Fruit fly (Drosophila melanogaster) whole organism, embryonic: ENCODE results near the gene CG9737.

ENCODE experiments used
- Bdp1 ChIP-seq: fragments of 200-800 bp; sonication (Bioruptor generic); optimal IDR thresholded peaks from 3 replicates; lab custom pipeline; 2016; ENCODE audit warnings: missing biosample characterization, missing genetic modification characterization
- Bgb ChIP-seq: fragments of 200-800 bp; sonication (Bioruptor generic); IDR thresholded peaks from 2 replicates; pipeline ENCODE4 v1.3.6; 2022; ENCODE audit warnings: missing biosample characterization, missing genetic modification characterization; ENCODE audit not compliant: partially characterized antibody
- Bteb2 ChIP-seq: fragments of 200-800 bp; sonication (Bioruptor generic); optimal IDR thresholded peaks from 2 replicates; lab custom pipeline; 2016; ENCODE audit warnings: missing biosample characterization, missing genetic modification characterization
- CG11085 ChIP-seq: fragments of 200-800 bp; sonication (Bioruptor generic); IDR thresholded peaks from 2 replicates; pipeline ENCODE4 v1.3.6; 2022; ENCODE audit warnings: missing biosample characterization, missing genetic modification characterization
- CG12219 ChIP-seq: fragments of 200-800 bp; sonication (Bioruptor generic); optimal IDR thresholded peaks from 3 replicates; lab custom pipeline; 2018; ENCODE audit warnings: missing biosample characterization, mild to moderate bottlenecking, missing genetic modification characterization
- CG12236 ChIP-seq: fragments of 200-800 bp; sonication (Bioruptor generic); optimal IDR thresholded peaks from 2 replicates; lab custom pipeline; 2016; ENCODE audit warnings: missing biosample characterization, missing genetic modification characterization
- CG12659 ChIP-seq: fragments of 200-800 bp; sonication (Bioruptor generic); optimal IDR thresholded peaks from 3 replicates; lab custom pipeline; 2017; ENCODE audit warnings: mild to moderate bottlenecking, missing biosample characterization, missing genetic modification reagents, missing genetic modification characterization
- CG12769 ChIP-seq: fragments of 200-800 bp; sonication (Bioruptor generic); optimal IDR thresholded peaks from 2 replicates; lab custom pipeline; 2019; ENCODE audit warnings: missing biosample characterization, mild to moderate bottlenecking, missing genetic modification characterization, moderate library complexity
- CG14050 ChIP-seq: fragments of 200-800 bp; sonication (Bioruptor generic); IDR thresholded peaks from 3 replicates; pipeline ENCODE4 v1.3.6; 2022; ENCODE audit warnings: missing biosample characterization, missing genetic modification characterization
- CG15479 ChIP-seq: fragments of 200-800 bp; sonication (Bioruptor generic); optimal IDR thresholded peaks from 3 replicates; lab custom pipeline; 2019; ENCODE audit warnings: missing biosample characterization, mild to moderate bottlenecking, missing genetic modification characterization, moderate library complexity
- CG30431 ChIP-seq: fragments of 200-800 bp; sonication (Bioruptor generic); optimal IDR thresholded peaks from 2 replicates; lab custom pipeline; 2017; ENCODE audit warnings: missing biosample characterization, missing genetic modification characterization
- CG33557 ChIP-seq: fragments of 200-800 bp; sonication (Bioruptor generic); optimal IDR thresholded peaks from 2 replicates; lab custom pipeline; 2019; ENCODE audit warnings: missing biosample characterization, mild to moderate bottlenecking, missing genetic modification characterization, moderate library complexity
- CG34224 ChIP-seq: fragments of 200-800 bp; sonication (Bioruptor generic); IDR thresholded peaks from 3 replicates; pipeline ENCODE4 v1.3.6; 2022; ENCODE audit warnings: missing biosample characterization, missing genetic modification characterization; ENCODE audit not compliant: partially characterized antibody
- CG5180 ChIP-seq: fragments of 200-800 bp; sonication (Bioruptor generic); optimal IDR thresholded peaks from 3 replicates; lab custom pipeline; 2017; ENCODE audit warnings: missing biosample characterization, missing genetic modification characterization, mild to moderate bottlenecking, moderate library complexity, missing genetic modification reagents
- CG8359 ChIP-seq: fragments of 200-800 bp; sonication (Bioruptor generic); optimal IDR thresholded peaks from 2 replicates; lab custom pipeline; 2017; ENCODE audit warnings: missing biosample characterization, mild to moderate bottlenecking, missing genetic modification characterization, borderline replicate concordance
- CG8765 ChIP-seq: fragments of 200-800 bp; sonication (Bioruptor generic); IDR thresholded peaks from 2 replicates; pipeline ENCODE4 v1.3.6; 2022; ENCODE audit warnings: missing biosample characterization, missing genetic modification characterization
- CG9932 ChIP-seq: fragments of 200-800 bp; sonication (Bioruptor generic); IDR thresholded peaks from 2 replicates; pipeline ENCODE4 v1.3.6; 2022; ENCODE audit warnings: missing biosample characterization, missing genetic modification characterization
- CoRest ChIP-seq: fragments of 200-800 bp; sonication (Bioruptor generic); optimal IDR thresholded peaks from 3 replicates; lab custom pipeline; 2018; ENCODE audit warnings: missing biosample characterization, mild to moderate bottlenecking, missing genetic modification characterization, moderate library complexity
- Deaf1 ChIP-seq: fragments of 200-800 bp; optimal IDR thresholded peaks from 3 replicates; lab custom pipeline; 2019; ENCODE audit warnings: missing biosample characterization, mild to moderate bottlenecking, missing genetic modification characterization, moderate library complexity
- Dip2 ChIP-seq: fragments of 200-800 bp; sonication (Bioruptor generic); IDR thresholded peaks from 2 replicates; pipeline ENCODE4 v1.3.6; 2022; ENCODE audit warnings: missing biosample characterization, missing genetic modification characterization
- Eip74EF ChIP-seq, 2 experiments: fragments of 200-800 bp in 1 of 2; fragments of >200 bp in 1 of 2; sonication (Bioruptor generic) in 1 of 2; optimal IDR thresholded peaks; 2 replicates each; lab custom pipeline; 2017 to 2019; ENCODE audit warnings: missing biosample characterization in 2 of 2, missing genetic modification characterization in 2 of 2, mild to moderate bottlenecking in 1 of 2, moderate library complexity in 1 of 2
- Hand ChIP-seq: fragments of 200-800 bp; sonication (Bioruptor generic); optimal IDR thresholded peaks from 2 replicates; lab custom pipeline; 2017; ENCODE audit warnings: mild to moderate bottlenecking, missing biosample characterization, missing genetic modification reagents, missing genetic modification characterization
- Hr78 ChIP-seq, 2 experiments: fragments of 200-800 bp in 1 of 2; fragments of >200 bp in 1 of 2; sonication (Bioruptor generic) in 1 of 2; optimal IDR thresholded peaks; 2 replicates each; lab custom pipeline; 2017 to 2019; ENCODE audit warnings: missing biosample characterization in 2 of 2, missing genetic modification characterization in 2 of 2, mild to moderate bottlenecking in 1 of 2, moderate library complexity in 1 of 2
- Lhr ChIP-seq: fragments of 200-800 bp; sonication (Bioruptor generic); optimal IDR thresholded peaks from 3 replicates; lab custom pipeline; 2017; ENCODE audit warnings: mild to moderate bottlenecking, missing biosample characterization, missing genetic modification reagents, missing genetic modification characterization
- Nf-YB ChIP-seq: fragments of 200-800 bp; sonication (Bioruptor generic); optimal IDR thresholded peaks from 3 replicates; lab custom pipeline; 2019; ENCODE audit warnings: missing biosample characterization, mild to moderate bottlenecking, missing genetic modification characterization, moderate library complexity
- Pdp1 ChIP-seq, 2 experiments: fragments of 200-800 bp; sonication (Bioruptor generic); optimal IDR thresholded peaks; 3 replicates each; lab custom pipeline; 2016; ENCODE audit warnings: missing biosample characterization in 2 of 2, missing genetic modification characterization in 2 of 2, mild to moderate bottlenecking in 1 of 2, moderate library complexity in 1 of 2
- ac ChIP-seq: fragments of 200-800 bp; sonication (Bioruptor generic); optimal IDR thresholded peaks from 3 replicates; lab custom pipeline; 2017; ENCODE audit warnings: missing biosample characterization, mild to moderate bottlenecking, missing genetic modification characterization
- aop ChIP-seq: fragments of 200-800 bp; sonication (Bioruptor generic); IDR thresholded peaks from 2 replicates; pipeline ENCODE4 v1.3.6; 2022; ENCODE audit warnings: missing biosample characterization, missing genetic modification characterization
- az2 ChIP-seq: fragments of 200-800 bp; sonication (Bioruptor generic); optimal IDR thresholded peaks from 3 replicates; lab custom pipeline; 2016; ENCODE audit warnings: missing biosample characterization, missing genetic modification characterization
- caup ChIP-seq: fragments of 200-800 bp; sonication (Bioruptor generic); optimal IDR thresholded peaks from 3 replicates; lab custom pipeline; 2017; ENCODE audit warnings: missing biosample characterization, mild to moderate bottlenecking, missing genetic modification characterization, moderate library complexity; ENCODE audit not compliant: severe bottlenecking
- ci ChIP-seq: fragments of 200-800 bp; sonication (Bioruptor generic); IDR thresholded peaks from 3 replicates; pipeline ENCODE4 v1.3.6; 2022; ENCODE audit warnings: missing biosample characterization, missing genetic modification characterization
- disco-r ChIP-seq: fragments of 200-800 bp; sonication (Bioruptor generic); optimal IDR thresholded peaks from 2 replicates; lab custom pipeline; 2016; ENCODE audit warnings: missing biosample characterization, missing genetic modification characterization
- dmrt11E ChIP-seq: fragments of 200-800 bp; sonication (Bioruptor generic); optimal IDR thresholded peaks from 3 replicates; lab custom pipeline; 2018; ENCODE audit warnings: missing biosample characterization, mild to moderate bottlenecking, missing genetic modification characterization, moderate library complexity
- gcm ChIP-seq: fragments of 200-800 bp; sonication (Bioruptor generic); optimal IDR thresholded peaks from 2 replicates; lab custom pipeline; 2019; ENCODE audit warnings: missing biosample characterization, mild to moderate bottlenecking, missing genetic modification characterization, moderate library complexity
- grn ChIP-seq: fragments of 200-800 bp; sonication (Bioruptor generic); optimal IDR thresholded peaks from 3 replicates; lab custom pipeline; 2017; ENCODE audit warnings: missing biosample characterization, missing genetic modification characterization
- h ChIP-seq: fragments of >200 bp; optimal IDR thresholded peaks from 2 replicates; lab custom pipeline; 2017
- hb ChIP-seq: fragments of 200-800 bp; sonication (Bioruptor generic); IDR thresholded peaks from 3 replicates; pipeline ENCODE4 v1.3.6; 2022; ENCODE audit warnings: missing biosample characterization, missing genetic modification characterization; ENCODE audit not compliant: partially characterized antibody
- mam ChIP-seq: fragments of 200-800 bp; sonication (Bioruptor generic); optimal IDR thresholded peaks from 3 replicates; lab custom pipeline; 2016; ENCODE audit warnings: missing biosample characterization, missing genetic modification characterization
- pnt ChIP-seq: fragments of 200-800 bp; sonication (Bioruptor generic); optimal IDR thresholded peaks from 3 replicates; lab custom pipeline; 2016; ENCODE audit warnings: missing biosample characterization, missing genetic modification characterization
- schlank ChIP-seq: fragments of 200-800 bp; sonication (Bioruptor generic); optimal IDR thresholded peaks from 2 replicates; lab custom pipeline; 2018; ENCODE audit warnings: missing biosample characterization, mild to moderate bottlenecking, missing genetic modification characterization
- sim ChIP-seq: fragments of 200-800 bp; sonication (Bioruptor generic); IDR thresholded peaks from 2 replicates; pipeline ENCODE4 v1.3.6; 2022; ENCODE audit warnings: missing biosample characterization, missing genetic modification characterization
- sqz ChIP-seq: fragments of 200-800 bp; sonication (Bioruptor generic); optimal IDR thresholded peaks from 3 replicates; lab custom pipeline; 2018; ENCODE audit warnings: missing biosample characterization, mild to moderate bottlenecking, missing genetic modification characterization
- sug ChIP-seq: fragments of 200-800 bp; optimal IDR thresholded peaks from 2 replicates; lab custom pipeline; 2019; ENCODE audit warnings: missing biosample characterization, mild to moderate bottlenecking, missing genetic modification characterization, moderate library complexity
- tx ChIP-seq: fragments of 200-800 bp; sonication (Bioruptor generic); optimal IDR thresholded peaks from 2 replicates; lab custom pipeline; 2016; ENCODE audit warnings: missing biosample characterization, missing genetic modification characterization
- usp ChIP-seq: fragments of >200 bp; optimal IDR thresholded peaks from 2 replicates; lab custom pipeline; 2017; ENCODE audit warnings: missing biosample characterization, missing genetic modification characterization
- zen ChIP-seq: fragments of 200-800 bp; sonication (Bioruptor generic); optimal IDR thresholded peaks from 3 replicates; lab custom pipeline; 2018; ENCODE audit warnings: missing biosample characterization, mild to moderate bottlenecking, missing genetic modification characterization, moderate library complexity

Gene CG9737

DNA sequence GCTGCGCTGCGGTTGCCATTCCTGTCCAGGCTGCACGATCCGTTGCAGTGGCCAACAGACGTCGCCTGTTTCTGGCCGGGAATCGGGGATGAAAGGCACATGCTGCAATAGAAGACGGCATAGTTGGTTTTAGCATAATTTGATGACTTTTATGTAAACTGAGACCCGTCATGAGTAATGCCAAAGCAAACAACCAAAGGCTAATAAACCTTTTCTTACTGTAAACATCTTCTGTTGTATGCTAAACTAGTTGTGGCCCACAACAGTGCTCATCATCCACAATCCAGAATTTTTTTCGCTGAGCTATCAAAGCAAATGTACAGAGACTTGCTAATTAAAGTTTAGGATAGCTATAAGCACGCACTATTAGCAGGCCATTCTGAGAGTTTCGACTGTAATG is 44.3 kb downstream of the CG9737 start (continued):
- no peak for TF ChIP-seq mam (GFP tag; lab: Kevin White, UChicago)
- TF ChIP-seq, all 482 proteins: peak for 75

DNA sequence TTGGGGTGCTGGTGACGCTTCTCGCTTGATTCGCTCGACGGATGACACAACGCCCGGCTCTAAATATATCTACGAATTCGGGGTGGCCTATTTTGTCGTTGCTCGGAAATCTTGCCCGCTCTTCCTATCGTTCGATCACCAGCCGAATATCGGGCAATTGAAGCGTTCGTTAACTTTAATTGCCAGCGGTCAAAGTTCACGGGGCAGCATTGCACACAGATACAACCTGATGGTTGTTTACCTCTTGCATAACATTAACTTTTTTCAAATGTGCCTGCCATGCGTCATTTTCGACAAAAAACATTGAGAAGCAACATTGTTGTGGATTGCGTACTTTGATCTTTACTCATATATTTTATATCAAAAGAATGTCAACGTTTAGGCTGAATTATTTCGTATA is 45.3 kb downstream of the CG9737 start:
- TF ChIP-seq CG9932 (no peak), Hr78 (GFP tag; optimal IDR thresholded peaks at IDR 0.05; lab: Kevin White, UChicago) (peak in 1 of 2 experiments; percentile 97), Pdp1 (GFP tag; optimal IDR thresholded peaks at IDR 0.05; lab: Kevin White, UChicago) (peak in 1 of 2 experiments; percentile 88), CG34224 (GFP tag; lab: Robert Waterston, UW) (no peak), Deaf1 (tag; lab: Kevin White, UChicago) (peak; percentile 22), CG12769 (tag; lab: Kevin White, UChicago) (peak; percentile 68), disco-r (GFP tag; lab: Kevin White, UChicago) (no peak), CG12236 (GFP tag; lab: Kevin White, UChicago) (no peak), sug (tag; lab: Kevin White, UChicago) (peak; percentile 3)

- no peak for TF ChIP-seq ci
- no peak for TF ChIP-seq CG12659 (GFP tag; lab: Kevin White, UChicago)
- TF ChIP-seq Bteb2 (GFP tag; lab: Kevin White, UChicago), result no peak
- no peak for TF ChIP-seq CG33557
- TF ChIP-seq aop (GFP tag; lab: Robert Waterston, UW), result no peak
- TF ChIP-seq az2 (GFP tag; lab: Kevin White, UChicago), result no peak
- TF ChIP-seq CG8359 (GFP tag; lab: Kevin White, UChicago), result no peak
- TF ChIP-seq CG15479 (GFP tag; lab: Kevin White, UChicago), result no peak
- no peak for TF ChIP-seq gcm (GFP tag; lab: Kevin White, UChicago)
- no peak for TF ChIP-seq CG34224 (GFP tag; lab: Robert Waterston, UW)
- no peak for TF ChIP-seq h (lab: Kevin White, UChicago)
- no peak for TF ChIP-seq Bgb (GFP tag; lab: Robert Waterston, UW)
- TF ChIP-seq CG5180, result no peak
- no peak for TF ChIP-seq Eip74EF (GFP tag; optimal IDR thresholded peaks at IDR 0.05; lab: Kevin White, UChicago)
- no peak for TF ChIP-seq schlank
- no peak for TF ChIP-seq Nf-YB (GFP tag; lab: Kevin White, UChicago)
- no peak for TF ChIP-seq grn (GFP tag; lab: Kevin White, UChicago)
- TF ChIP-seq Bdp1 (GFP tag; lab: Kevin White, UChicago), result no peak
- no peak for TF ChIP-seq pnt (GFP tag; lab: Kevin White, UChicago)
- TF ChIP-seq sim, result no peak
These were observed 47.0 kb downstream of the CG9737 start, which contains the start of gene CG15531 for dm6 chr3R:30196128-30196527. Gene CG15531, minus strand, starts transcription at chr3R:30196228.

dm6 chr3R:30195606-30196049 is 47.5 kb downstream of the CG9737 start:
- no peak for TF ChIP-seq tx (GFP tag; lab: Kevin White, UChicago)
- 0 out of 2 replicates have a peak, but pooled peaks have one; percentile 23 for TF ChIP-seq CG11085 (GFP tag; lab: Robert Waterston, UW)
- peak; percentile 57 for TF ChIP-seq caup
- TF ChIP-seq ac (GFP tag; lab: Kevin White, UChicago), result no peak
- peak; percentile 50; the same call in 1 of the 3 replicates for TF ChIP-seq CG14050 (GFP tag; lab: Robert Waterston, UW)
- TF ChIP-seq CoRest (tag; lab: Kevin White, UChicago), result peak; percentile 32
- TF ChIP-seq Dip2 (GFP tag; lab: Robert Waterston, UW), result no peak
- TF ChIP-seq Pdp1 (GFP tag; optimal IDR thresholded peaks at IDR 0.05; lab: Kevin White, UChicago), result peak in 1 of 2 experiments; percentile 44
- no peak for TF ChIP-seq sqz (GFP tag; lab: Kevin White, UChicago)
- TF ChIP-seq CG12219 (GFP tag; lab: Kevin White, UChicago), result peak; percentile 17
- TF ChIP-seq zen, result no peak
- no peak for TF ChIP-seq CG30431 (GFP tag; lab: Kevin White, UChicago)
- TF ChIP-seq dmrt11E (tag; lab: Kevin White, UChicago), result no peak
- TF ChIP-seq hb, result no peak
- no peak for TF ChIP-seq usp (GFP tag; lab: Kevin White, UChicago)
- no peak for TF ChIP-seq CG8765 (GFP tag; lab: Robert Waterston, UW)
- no peak for TF ChIP-seq Hand (GFP tag; lab: Kevin White, UChicago)
- TF ChIP-seq Lhr (GFP tag; lab: Kevin White, UChicago), result peak; percentile 20
